Worm (Caenorhabditis elegans): ENCODE measurements around the gene swp-1.

DNA sequence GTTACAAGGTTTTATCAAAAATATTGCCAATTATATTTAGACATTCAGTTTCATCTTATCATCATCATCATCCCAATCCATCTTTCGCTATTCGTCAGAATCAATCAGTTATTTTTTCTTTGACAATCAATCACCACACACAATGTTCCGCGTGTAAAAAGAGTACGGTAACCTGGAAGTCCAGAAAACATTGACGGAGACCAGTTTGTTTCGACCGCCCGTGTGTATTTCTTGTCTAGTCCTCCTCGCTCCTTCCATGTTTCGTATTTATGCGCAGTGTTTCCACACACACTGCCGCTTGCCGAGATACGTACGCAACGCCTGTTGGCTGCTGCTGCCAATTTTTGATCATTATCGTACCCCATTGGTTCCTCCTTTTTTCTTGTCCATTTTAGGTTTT, 5.4 kb upstream of the swp-1 start:
- TF ChIP-seq unc-55 (GFP tag; optimal IDR thresholded peaks at IDR 0.05) (no peak), ama-1 (optimal IDR thresholded peaks at IDR 0.05) (no peak), ceh-14 (tag; optimal IDR thresholded peaks at IDR 0.05) (no peak), unc-86 (tag; optimal IDR thresholded peaks at IDR 0.05) (no peak), hlh-15 (tag; optimal IDR thresholded peaks at IDR 0.05) (no peak), madf-2 (tag; optimal IDR thresholded peaks at IDR 0.05) (no peak), elt-4 (tag; optimal IDR thresholded peaks at IDR 0.05) (no peak), elt-2 (tag; optimal IDR thresholded peaks at IDR 0.05) (peak; percentile 42)

Measured in whole organism, late embryonic.